Fruit fly (Drosophila melanogaster): Measurements from ENCODE around the gene CG34376.

The CG34376 gene

DNA sequence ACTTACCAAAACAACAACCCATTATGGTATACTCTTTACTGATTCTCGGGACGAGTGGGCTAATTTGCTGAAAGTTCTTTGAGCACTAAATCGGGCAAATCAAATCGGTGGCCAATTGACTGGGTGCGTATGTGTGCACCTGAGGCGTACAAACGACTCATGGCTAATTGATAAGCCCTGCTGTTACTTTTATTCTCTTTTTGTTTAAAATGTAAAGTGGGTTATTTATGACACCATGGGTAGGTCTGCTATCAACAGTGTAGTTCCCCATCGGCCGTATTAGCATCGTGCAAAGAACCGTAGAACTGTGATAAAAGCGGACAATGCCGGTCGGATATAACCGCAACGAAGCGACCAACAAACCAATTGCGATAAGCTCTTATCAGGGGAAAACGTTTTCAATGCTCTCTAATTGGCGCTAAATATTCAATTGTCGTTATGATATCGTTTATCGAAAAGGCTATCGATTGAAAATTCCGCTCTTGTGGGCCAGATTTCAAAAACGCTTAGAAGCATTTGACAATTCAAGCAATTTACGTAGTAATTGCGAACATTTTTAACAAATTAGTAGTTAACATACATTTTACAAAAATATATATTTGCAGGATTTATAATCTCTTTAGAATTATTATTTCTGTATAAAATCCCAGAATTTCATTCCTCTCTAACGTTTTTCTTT, 565 bp upstream of the CG34376 start, which contains the start of gene CG34288:
Gene CG34288, minus strand, starts transcription at position 69 of the 679 bp plus-strand sequence.
- no peak for TF ChIP-seq CG17801 (GFP tag; optimal IDR thresholded peaks at IDR 0.05; ENCODE audit: partially characterized antibody)

DNA sequence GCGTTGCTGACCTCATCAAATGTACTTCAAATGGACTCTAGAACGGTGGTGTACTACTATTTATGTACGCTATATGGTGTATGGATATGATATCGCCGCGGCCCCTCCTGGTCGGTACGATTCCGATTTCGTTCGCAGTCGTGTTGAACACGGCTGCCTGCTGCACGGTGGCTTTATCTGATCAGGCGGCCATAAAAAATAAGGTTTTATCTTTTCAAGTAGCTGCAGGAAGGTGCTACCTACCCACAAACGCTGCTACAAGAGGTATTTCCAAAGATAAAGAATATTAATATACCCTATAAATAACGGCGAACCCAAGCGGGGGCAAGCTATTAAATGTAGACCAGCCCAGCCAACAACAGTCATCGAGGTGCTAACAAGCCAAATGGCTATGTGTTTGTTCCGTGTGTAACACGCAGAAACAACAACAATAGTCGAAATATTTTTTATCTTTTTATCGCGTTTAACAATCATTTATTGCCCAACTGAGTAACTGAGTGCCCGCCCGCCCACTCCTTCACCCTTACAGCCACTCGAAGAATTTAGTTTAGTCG, 2.0 kb downstream of the CG34376 start:
- TF ChIP-seq CG17801 (GFP tag; optimal IDR thresholded peaks at IDR 0.05; ENCODE audit: partially characterized antibody): no peak

DNA sequence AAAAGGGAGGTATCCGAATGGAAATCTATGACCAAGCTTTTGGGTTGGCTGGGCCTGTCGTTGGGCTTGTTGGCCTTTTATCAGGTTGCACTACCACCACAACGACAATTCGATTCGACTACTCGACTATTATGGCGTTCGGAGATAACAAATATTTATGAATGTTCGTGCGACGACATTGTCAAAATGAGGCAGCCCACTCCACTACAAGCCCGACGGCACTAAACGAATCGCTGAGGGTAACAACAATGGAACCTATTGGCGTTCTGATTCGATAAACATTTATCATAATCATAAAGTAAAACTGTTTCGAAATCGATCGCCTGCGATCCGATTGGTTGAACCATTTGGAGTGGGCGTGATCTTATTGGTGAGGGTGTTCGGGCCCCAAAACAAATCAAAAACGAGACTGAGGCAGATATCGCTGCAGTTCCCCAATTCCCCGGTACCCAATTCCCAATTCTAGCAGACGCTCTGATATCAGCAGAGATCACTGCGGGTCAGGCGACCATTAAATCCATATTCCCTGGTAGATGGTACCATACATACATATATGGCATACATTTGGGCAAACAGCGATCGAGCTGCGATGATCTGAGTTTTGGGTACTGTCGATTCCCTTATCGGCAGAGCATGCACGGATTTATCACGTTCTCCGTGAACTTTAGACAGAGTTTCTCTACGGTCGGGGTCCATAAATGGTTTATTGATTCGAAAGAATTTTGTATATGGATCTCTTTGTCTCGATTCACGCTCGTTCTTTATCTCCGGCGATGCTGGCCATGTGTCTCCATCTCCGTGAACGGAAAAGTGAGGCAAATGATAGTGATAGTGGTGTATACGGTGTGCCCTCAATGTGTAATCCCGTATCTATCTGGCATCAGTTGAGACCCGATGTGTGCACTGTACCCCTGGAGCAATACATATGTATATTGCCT, 6.8 kb downstream of the CG34376 start:
- no peak for TF ChIP-seq CG17801 (GFP tag; optimal IDR thresholded peaks at IDR 0.05; ENCODE audit: partially characterized antibody)

DNA sequence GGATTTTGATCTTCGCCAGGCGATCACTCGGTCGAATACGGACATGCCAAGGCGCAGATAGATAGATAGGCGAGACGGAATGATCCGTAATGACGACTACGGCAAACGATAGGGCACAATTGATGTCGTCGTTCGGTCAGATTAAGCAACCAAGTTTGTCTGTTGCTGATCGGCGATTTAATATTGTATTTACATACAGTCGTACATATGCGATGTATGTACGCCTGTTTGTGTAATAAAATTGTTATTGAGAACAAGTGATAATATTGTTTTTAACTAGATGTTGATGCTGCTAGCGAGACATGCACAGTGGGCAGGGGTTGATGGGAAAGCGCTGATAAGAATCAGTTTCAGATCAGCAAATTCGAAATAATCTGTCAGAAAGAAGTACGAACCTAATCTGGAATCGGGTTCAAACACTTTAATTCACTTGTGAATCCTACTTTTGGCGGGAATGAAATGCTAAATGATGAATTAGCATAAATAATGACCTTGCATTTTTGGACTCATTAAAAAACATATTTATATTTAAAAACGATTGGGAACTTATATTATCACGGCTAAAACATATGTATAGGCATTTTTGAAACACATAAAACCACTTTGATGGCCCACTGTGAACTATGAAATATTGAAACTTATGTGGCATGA, 7.6 kb downstream of the CG34376 start:
- no peak for TF ChIP-seq CG17801 (GFP tag; optimal IDR thresholded peaks at IDR 0.05; ENCODE audit: partially characterized antibody)

DNA sequence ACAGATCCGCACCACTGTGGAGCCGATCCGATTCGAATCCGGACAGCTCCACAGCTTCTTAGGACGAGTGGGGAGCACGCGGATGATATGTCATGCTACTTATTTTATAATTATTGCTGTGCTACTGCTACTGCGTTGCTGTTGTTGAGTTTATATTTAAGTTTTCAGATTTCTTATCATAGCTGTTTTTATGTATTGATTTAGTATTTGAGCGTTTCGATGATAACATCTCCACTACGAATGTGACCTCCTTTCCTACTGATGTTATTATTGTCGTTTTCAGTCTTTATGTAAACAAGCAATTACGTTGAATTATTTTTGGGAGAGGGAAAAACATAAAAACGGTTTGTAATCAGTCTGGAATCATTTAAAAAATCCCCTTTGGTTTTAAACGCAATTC, 8.1 kb downstream of the CG34376 start:
- TF ChIP-seq CG17801 (GFP tag; optimal IDR thresholded peaks at IDR 0.05; ENCODE audit: partially characterized antibody): no peak

DNA sequence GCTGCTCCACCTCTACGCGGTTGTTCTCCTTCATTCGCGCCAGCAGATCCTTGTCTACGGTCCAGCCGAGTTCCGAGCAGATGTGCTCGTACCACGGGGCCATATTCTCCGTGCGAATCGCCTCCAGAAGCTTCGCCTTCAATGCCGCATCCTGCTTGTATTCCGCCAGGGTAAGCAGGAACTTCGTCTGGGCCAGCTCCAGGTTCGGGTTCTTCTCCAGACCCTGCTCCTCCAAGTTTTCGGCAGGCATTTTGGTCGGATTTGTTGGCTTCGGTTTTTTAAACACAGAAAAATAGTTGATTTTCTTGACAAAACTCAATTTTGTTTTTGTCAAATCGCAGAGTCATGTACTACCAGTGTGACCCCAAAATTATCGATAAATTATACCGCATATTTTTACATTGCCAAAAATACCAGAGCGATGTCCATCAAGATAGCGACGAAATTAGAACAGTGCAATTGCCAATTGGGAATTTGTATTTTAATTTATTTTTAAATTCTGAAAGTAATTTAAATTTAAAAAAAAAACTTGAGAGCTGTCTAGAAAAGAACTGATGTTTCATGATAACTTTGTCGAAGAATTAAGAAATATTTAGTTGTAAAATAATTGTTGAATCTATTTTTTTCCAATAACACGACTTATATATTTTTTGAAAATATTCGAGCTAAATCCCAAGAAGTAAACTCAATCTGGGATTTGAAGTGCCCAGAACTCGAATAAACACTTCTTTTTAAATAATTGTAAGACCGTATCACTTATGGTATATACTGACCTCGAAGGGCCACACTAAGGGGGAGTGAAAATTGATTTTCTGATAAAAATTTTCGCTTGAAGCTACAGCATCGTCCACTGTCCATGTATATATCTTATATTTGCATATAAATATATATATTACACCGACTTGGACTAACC, 14.0 kb downstream of the CG34376 start, which contains the start of the genes Rpn7 and AP-2mu:
Gene Rpn7, minus strand, starts transcription at position 382 of the 913 bp plus-strand sequence.
Gene AP-2mu, plus strand, starts transcription at position 783 of the 913 bp plus-strand sequence.
- TF ChIP-seq CG17801 (GFP tag; optimal IDR thresholded peaks at IDR 0.05; ENCODE audit: partially characterized antibody): no peak

DNA sequence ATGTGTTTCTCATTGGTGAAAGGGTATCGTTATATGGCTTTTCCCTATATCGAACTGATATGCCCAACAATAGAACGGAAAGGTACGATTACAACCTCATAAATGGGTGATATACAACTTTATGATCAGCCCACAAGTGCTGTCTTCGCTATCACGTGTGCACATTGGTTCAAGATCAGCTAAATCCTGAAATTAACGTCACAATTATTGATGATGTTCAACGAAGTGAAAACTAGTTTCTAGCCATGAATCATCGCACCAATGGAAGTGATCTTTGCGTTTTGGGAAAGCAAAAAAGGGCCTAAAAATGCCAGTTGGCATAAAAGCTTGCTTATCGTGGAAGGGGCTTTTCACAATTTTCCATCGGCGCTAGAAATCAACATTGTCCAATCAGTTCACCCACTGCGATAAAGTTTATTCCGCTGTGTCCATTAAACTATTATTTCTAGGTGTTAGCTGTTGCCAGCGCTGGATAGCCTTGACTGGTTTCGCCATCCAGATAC, 16.8 kb downstream of the CG34376 start, which contains the start of gene CG7054:
Gene CG7054, plus strand, starts transcription at position 375 of the 503 bp plus-strand sequence.
- peak; percentile 49 for TF ChIP-seq CG17801 (GFP tag; optimal IDR thresholded peaks at IDR 0.05; ENCODE audit: partially characterized antibody)

DNA sequence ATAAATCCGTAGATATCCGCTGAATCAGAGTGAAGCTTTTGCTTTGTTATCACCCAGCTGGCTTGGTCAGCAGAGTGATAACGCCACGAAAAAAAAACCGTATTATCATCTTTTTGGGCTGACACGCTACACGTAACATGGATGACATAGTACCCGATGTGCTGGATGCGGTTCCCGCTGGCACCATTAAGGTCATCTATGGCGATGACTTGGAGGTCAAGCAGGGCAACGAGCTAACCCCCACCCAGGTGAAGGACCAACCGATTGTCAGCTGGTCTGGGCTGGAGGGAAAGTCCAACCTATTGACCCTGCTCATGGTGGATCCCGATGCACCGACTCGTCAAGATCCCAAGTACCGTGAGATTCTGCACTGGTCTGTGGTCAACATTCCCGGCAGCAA, 17.2 kb downstream of the CG34376 start:
- no peak for TF ChIP-seq CG17801 (GFP tag; optimal IDR thresholded peaks at IDR 0.05; ENCODE audit: partially characterized antibody)

DNA sequence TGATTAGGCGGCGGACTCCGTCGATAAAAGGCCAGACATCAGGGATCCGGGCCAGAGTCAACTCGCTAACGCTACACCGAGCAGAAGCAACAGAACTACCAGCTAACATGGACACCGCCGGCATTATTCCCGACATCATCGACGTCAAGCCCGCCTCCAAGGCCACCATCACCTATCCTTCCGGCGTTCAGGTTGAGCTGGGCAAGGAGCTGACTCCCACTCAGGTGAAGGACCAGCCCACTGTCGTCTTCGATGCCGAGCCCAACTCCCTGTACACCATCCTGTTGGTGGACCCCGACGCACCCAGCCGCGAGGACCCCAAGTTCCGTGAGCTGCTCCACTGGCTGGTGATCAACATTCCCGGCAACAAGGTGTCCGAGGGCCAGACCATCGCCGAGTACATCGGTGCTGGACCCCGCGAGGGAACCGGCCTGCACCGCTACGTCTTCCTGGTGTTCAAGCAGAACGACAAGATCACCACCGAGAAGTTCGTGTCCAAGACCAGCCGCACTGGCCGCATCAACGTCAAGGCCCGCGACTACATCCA, 18.2 kb downstream of the CG34376 start, which contains the start of gene Pebp1:
Gene Pebp1, plus strand, starts transcription at position 51 of the 547 bp plus-strand sequence.
- no peak for TF ChIP-seq CG17801 (GFP tag; optimal IDR thresholded peaks at IDR 0.05; ENCODE audit: partially characterized antibody)

DNA sequence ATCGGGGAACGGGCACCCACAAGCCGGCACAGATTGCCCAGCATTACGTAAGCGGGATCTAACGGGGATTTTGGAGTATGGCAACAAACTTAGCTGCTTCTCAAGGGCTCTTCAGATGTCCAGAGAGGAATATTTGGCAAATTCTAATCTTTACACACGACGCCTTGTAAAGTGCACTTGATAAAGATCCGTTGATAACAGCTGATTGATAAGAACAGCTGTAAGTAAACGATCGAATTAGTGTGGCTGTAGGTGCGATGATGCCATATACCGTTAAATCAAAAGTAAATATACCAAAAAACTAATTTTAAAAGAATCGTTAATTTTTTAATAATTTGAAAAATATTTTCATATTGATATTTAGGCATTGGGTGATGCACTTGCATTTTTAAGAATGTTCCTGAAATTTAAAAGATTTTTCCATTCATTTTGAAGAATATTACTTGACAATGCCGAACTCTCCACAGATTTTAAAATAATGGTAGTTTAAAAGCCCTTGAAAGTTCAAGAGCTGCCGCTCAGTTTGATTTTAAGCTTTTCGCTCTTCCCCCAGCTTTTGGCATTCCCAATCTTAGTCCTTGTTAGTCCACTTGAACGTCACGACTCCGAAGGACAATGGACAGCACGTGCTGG, 20.2 kb downstream of the CG34376 start, which contains the start of the genes CG5377 and Nrx-1:
Gene CG5377, minus strand, starts transcription at position 219 of the 633 bp plus-strand sequence.
Gene Nrx-1, plus strand, starts transcription at position 574 of the 633 bp plus-strand sequence.
- peak; percentile 32 for TF ChIP-seq CG17801 (GFP tag; optimal IDR thresholded peaks at IDR 0.05; ENCODE audit: partially characterized antibody)

DNA sequence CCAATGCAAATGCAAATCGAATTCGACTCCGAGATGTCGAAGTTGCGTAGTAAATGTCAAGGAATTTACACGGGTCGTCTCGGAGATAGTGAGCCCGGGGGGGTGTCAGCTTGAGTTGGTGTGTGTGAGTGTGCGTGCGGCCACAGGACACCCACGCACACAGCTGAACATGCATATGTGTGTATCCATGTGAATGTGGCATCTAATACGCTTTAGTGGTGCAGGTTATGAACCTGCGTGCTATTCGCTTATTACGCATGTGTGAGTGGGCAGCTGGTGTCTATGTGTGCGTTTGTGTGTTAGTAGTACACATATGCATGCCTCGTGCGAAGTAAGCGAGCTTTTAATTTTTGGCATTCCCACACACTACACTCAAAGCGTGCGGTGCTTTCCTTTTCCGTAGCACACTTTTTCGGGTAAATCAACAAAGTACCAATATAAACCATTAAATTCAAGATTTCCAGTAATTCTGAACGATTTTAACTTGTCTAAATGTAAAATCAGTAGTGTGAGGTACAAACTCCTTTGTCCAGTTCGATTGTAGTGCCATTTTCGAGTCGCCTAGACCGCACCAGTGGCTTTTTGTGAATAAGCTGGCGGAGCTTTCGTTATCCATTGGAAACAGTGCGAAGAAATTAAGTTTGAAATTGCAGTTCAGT, 21.1 kb downstream of the CG34376 start:
- TF ChIP-seq CG17801 (GFP tag; optimal IDR thresholded peaks at IDR 0.05; ENCODE audit: partially characterized antibody): no peak

DNA sequence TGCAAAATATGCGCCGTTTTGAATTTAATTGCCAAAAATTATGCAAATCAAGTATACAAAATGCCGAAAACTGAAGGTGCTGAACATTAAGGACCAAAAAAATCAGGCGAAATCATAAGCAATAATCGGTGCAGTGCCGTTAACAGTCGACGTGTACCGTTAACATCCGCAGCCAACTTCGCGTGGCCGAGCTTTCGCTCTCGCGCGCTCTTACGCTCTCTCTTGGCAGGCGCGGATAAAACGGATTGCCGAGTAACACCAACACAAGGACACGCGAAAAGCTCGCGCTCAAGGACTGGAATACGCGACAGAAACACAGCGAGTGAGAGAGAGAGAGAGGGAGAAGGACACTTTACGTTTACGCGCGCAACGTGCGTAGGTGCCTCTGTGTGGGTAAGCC, 22.2 kb downstream of the CG34376 start:
- no peak for TF ChIP-seq CG17801 (GFP tag; optimal IDR thresholded peaks at IDR 0.05; ENCODE audit: partially characterized antibody)

All from ovary, adult (tissue).